Fruit fly (Drosophila melanogaster): ENCODE data around the gene CCT2.

CCT2 gene

dm6 chrX:9082600-9082999 lies 6.7 kb upstream of the CCT2 start, which contains the start of gene APC4:
APC4 (plus strand) TSS chrX:9082931.
- TF ChIP-seq CG17359 (tag; optimal IDR thresholded peaks at IDR 0.05) (peak; percentile 25), Hr51 (GFP tag; optimal IDR thresholded peaks at IDR 0.05) (peak in 1 of 2 experiments; percentile 41), CG12391 (tag; optimal IDR thresholded peaks at IDR 0.05) (peak; percentile 56), CG30020 (tag; optimal IDR thresholded peaks at IDR 0.05) (peak; percentile 28), Rfx (GFP tag; IDR thresholded peaks at IDR 0.05) (0 out of 2 replicates have a peak, but pooled peaks have one; percentile 26), nerfin-1 (tag; optimal IDR thresholded peaks at IDR 0.05) (peak; percentile 1), Xbp1 (GFP tag; optimal IDR thresholded peaks at IDR 0.05) (peak; percentile 30), CG1233 (GFP tag; optimal IDR thresholded peaks at IDR 0.05) (peak; percentile 14), CG7556 (GFP tag; optimal IDR thresholded peaks at IDR 0.05) (peak; percentile 40), Pdp1 (GFP tag; optimal IDR thresholded peaks at IDR 0.05) (peak in 1 of 2 experiments; percentile 21), CG15514 (GFP tag; optimal IDR thresholded peaks at IDR 0.05) (peak; percentile 25), CG12659 (GFP tag; optimal IDR thresholded peaks at IDR 0.05) (peak; percentile 49), Myb (GFP tag; optimal IDR thresholded peaks at IDR 0.05) (peak; percentile 31), Ets97D (GFP tag; optimal IDR thresholded peaks at IDR 0.05) (peak; percentile 12), chif (GFP tag; optimal IDR thresholded peaks at IDR 0.05) (peak in 1 of 2 experiments; percentile 34), CG9817 (tag; optimal IDR thresholded peaks at IDR 0.05) (peak; percentile 31), CG10543 (GFP tag; optimal IDR thresholded peaks at IDR 0.05) (peak; percentile 26), odd (GFP tag; optimal IDR thresholded peaks at IDR 0.05) (peak; percentile 14), pum (GFP tag; optimal IDR thresholded peaks at IDR 0.05) (peak; percentile 11), CG2712 (tag; optimal IDR thresholded peaks at IDR 0.05) (peak; percentile 23), Sry-β (GFP tag; optimal IDR thresholded peaks at IDR 0.05) (peak; percentile 94), pzg (GFP tag; optimal IDR thresholded peaks at IDR 0.05) (peak; percentile 12), tx (GFP tag; optimal IDR thresholded peaks at IDR 0.05) (no peak), Dip2 (GFP tag; IDR thresholded peaks at IDR 0.05) (no peak), grau (tag; optimal IDR thresholded peaks at IDR 0.05) (peak; percentile 48), CG10209 (GFP tag; optimal IDR thresholded peaks at IDR 0.05) (peak; percentile 9), Dref (GFP tag; IDR thresholded peaks at IDR 0.05) (peak; percentile 49), CG17385 (GFP tag; optimal IDR thresholded peaks at IDR 0.05) (peak; percentile 41), phol (tag; optimal IDR thresholded peaks at IDR 0.05) (peak; percentile 60), Dbx (GFP tag; IDR thresholded peaks at IDR 0.05) (no peak), Camta (GFP tag; optimal IDR thresholded peaks at IDR 0.05) (peak; percentile 30), CG13775 (GFP tag; optimal IDR thresholded peaks at IDR 0.05) (peak; percentile 9), dmrt11E (tag; optimal IDR thresholded peaks at IDR 0.05) (peak; percentile 25), CG13624 (GFP tag; optimal IDR thresholded peaks at IDR 0.05) (peak; percentile 27), ERR (GFP tag; optimal IDR thresholded peaks at IDR 0.05) (no peak), Oli (tag; optimal IDR thresholded peaks at IDR 0.05) (peak; percentile 29), rib (GFP tag; IDR thresholded peaks at IDR 0.05) (no peak), tin (GFP tag; optimal IDR thresholded peaks at IDR 0.05) (peak; percentile 25), Meics (GFP tag; optimal IDR thresholded peaks at IDR 0.05) (peak; percentile 32), sens (GFP tag) (peak; percentile 89), Hsf (GFP tag; optimal IDR thresholded peaks at IDR 0.05) (peak; percentile 37), CG7786 (GFP tag; optimal IDR thresholded peaks at IDR 0.05) (peak; percentile 9), CG33557 (GFP tag; optimal IDR thresholded peaks at IDR 0.05) (peak; percentile 54), PHDP (tag; optimal IDR thresholded peaks at IDR 0.05) (peak; percentile 2), Hmr (GFP tag; optimal IDR thresholded peaks at IDR 0.05) (peak; percentile 17), Dip3 (GFP tag; optimal IDR thresholded peaks at IDR 0.05) (no peak), row (GFP tag; IDR thresholded peaks at IDR 0.05) (peak; percentile 75), CG9609 (GFP tag; optimal IDR thresholded peaks at IDR 0.05) (peak; percentile 12), CG17912 (GFP tag; optimal IDR thresholded peaks at IDR 0.05) (no peak), CG30403 (GFP tag; optimal IDR thresholded peaks at IDR 0.05) (peak; percentile 55)
